Fruit fly (Drosophila melanogaster) whole organism: ENCODE data around the gene kirre.

ENCODE experiments used
- CG8478 ChIP-seq: fragments of >200 bp; optimal IDR thresholded peaks from 2 replicates; lab custom pipeline; 2018; ENCODE audit warnings: inconsistent platforms
- Dll ChIP-seq: fragments of >200 bp; optimal IDR thresholded peaks from 2 replicates; lab custom pipeline; 2017
- EcR ChIP-seq, 2 experiments: fragments of >200 bp; optimal IDR thresholded peaks; 2 replicates each; lab custom pipeline; 2017; ENCODE audit warnings: missing biosample characterization in 2 of 2, missing genetic modification characterization in 2 of 2, missing genetic modification reagents in 2 of 2
- pan ChIP-seq: fragments of >200 bp; optimal IDR thresholded peaks from 2 replicates; lab custom pipeline; 2017
- psq ChIP-seq: fragments of >200 bp; optimal IDR thresholded peaks from 2 replicates; lab custom pipeline; 2017
- usp ChIP-seq: fragments of >200 bp; optimal IDR thresholded peaks from 2 replicates; lab custom pipeline; 2017; ENCODE audit warnings: missing biosample characterization, missing genetic modification characterization, mixed read lengths

dm6 chrX:2714730-2715129 is 25.5 kb upstream of the kirre start:
- TF ChIP-seq Dll (lab: Kevin White, UChicago) (no peak), usp (no peak), CG8478 (lab: Kevin White, UChicago) (no peak), EcR (GFP tag; optimal IDR thresholded peaks at IDR 0.05; lab: Kevin White, UChicago) (no peak), psq (lab: Kevin White, UChicago) (no peak), pan (lab: Kevin White, UChicago) (no peak)
